Fruit fly (Drosophila melanogaster) whole organism, embryonic: Measurements from ENCODE around the gene CG13137.

Experiments
- BEAF-32 ChIP-seq: fragments of 200-800 bp; sonication (Bioruptor generic); optimal IDR thresholded peaks from 3 replicates; lab custom pipeline; 2017; ENCODE audit warnings: missing biosample characterization, missing genetic modification characterization, mild to moderate bottlenecking, moderate library complexity, missing genetic modification reagents
- BtbVII ChIP-seq: fragments of 200-800 bp; sonication (Bioruptor generic); optimal IDR thresholded peaks from 3 replicates; lab custom pipeline; 2017; ENCODE audit warnings: missing biosample characterization, mild to moderate bottlenecking, missing genetic modification characterization
- CG11456 ChIP-seq: fragments of 200-800 bp; sonication (Bioruptor generic); IDR thresholded peaks from 3 replicates; pipeline ENCODE4 v1.3.6; 2022; ENCODE audit warnings: missing biosample characterization, missing genetic modification characterization
- CG11696 ChIP-seq: fragments of 200-800 bp; sonication (Bioruptor generic); IDR thresholded peaks from 2 replicates; pipeline ENCODE4 v1.3.6; 2022; ENCODE audit warnings: missing biosample characterization, missing genetic modification characterization
- CG13424 ChIP-seq: fragments of 200-800 bp; sonication (Bioruptor generic); optimal IDR thresholded peaks from 2 replicates; lab custom pipeline; 2019; ENCODE audit warnings: missing biosample characterization, mild to moderate bottlenecking, missing genetic modification characterization, moderate library complexity
- CG13894 ChIP-seq: fragments of 200-800 bp; sonication (Bioruptor generic); optimal IDR thresholded peaks from 3 replicates; lab custom pipeline; 2018; ENCODE audit warnings: missing biosample characterization, mild to moderate bottlenecking, missing genetic modification characterization, moderate library complexity
- CG18262 ChIP-seq: fragments of 200-800 bp; optimal IDR thresholded peaks from 3 replicates; lab custom pipeline; 2019; ENCODE audit warnings: missing biosample characterization, mild to moderate bottlenecking, missing genetic modification characterization, moderate library complexity
- CG1832 ChIP-seq: fragments of 200-800 bp; sonication (Bioruptor generic); optimal IDR thresholded peaks from 2 replicates; lab custom pipeline; 2017; ENCODE audit warnings: missing biosample characterization, mild to moderate bottlenecking, missing genetic modification characterization, inconsistent platforms
- CG2120 ChIP-seq: fragments of 200-800 bp; sonication (Bioruptor generic); optimal IDR thresholded peaks from 3 replicates; lab custom pipeline; 2016; ENCODE audit warnings: missing biosample characterization, missing genetic modification characterization
- CG2199 ChIP-seq: fragments of 200-800 bp; sonication (Bioruptor generic); IDR thresholded peaks from 3 replicates; pipeline ENCODE4 v1.3.6; 2022; ENCODE audit warnings: missing biosample characterization, missing genetic modification characterization
- CG2678 ChIP-seq: fragments of 200-800 bp; sonication (Bioruptor generic); optimal IDR thresholded peaks from 3 replicates; lab custom pipeline; 2019; ENCODE audit warnings: missing biosample characterization, mild to moderate bottlenecking, missing genetic modification characterization, moderate library complexity
- CG32532 ChIP-seq: fragments of 200-800 bp; sonication (Bioruptor generic); IDR thresholded peaks from 2 replicates; pipeline ENCODE4 v1.3.6; 2022; ENCODE audit warnings: missing biosample characterization, missing genetic modification characterization
- CG32767 ChIP-seq: fragments of 200-800 bp; sonication (Bioruptor generic); IDR thresholded peaks from 2 replicates; pipeline ENCODE4 v1.3.6; 2022; ENCODE audit warnings: missing biosample characterization, missing genetic modification characterization
- CG7745 ChIP-seq: fragments of 200-800 bp; sonication (Bioruptor generic); optimal IDR thresholded peaks from 2 replicates; lab custom pipeline; 2018; ENCODE audit warnings: missing biosample characterization, mild to moderate bottlenecking, missing genetic modification characterization, moderate library complexity
- CG7839 ChIP-seq: fragments of 200-800 bp; sonication (Bioruptor generic); optimal IDR thresholded peaks from 3 replicates; lab custom pipeline; 2018; ENCODE audit warnings: missing biosample characterization, mild to moderate bottlenecking, missing genetic modification characterization, moderate library complexity
- CG7987 ChIP-seq: fragments of 200-800 bp; sonication (Bioruptor generic); optimal IDR thresholded peaks from 2 replicates; lab custom pipeline; 2018; ENCODE audit warnings: missing biosample characterization, mild to moderate bottlenecking, missing genetic modification characterization, moderate library complexity
- CG9797 ChIP-seq: fragments of 200-800 bp; sonication (Bioruptor generic); optimal IDR thresholded peaks from 3 replicates; lab custom pipeline; 2018; ENCODE audit warnings: missing biosample characterization, mild to moderate bottlenecking, missing genetic modification characterization
- CG9932 ChIP-seq: fragments of 200-800 bp; sonication (Bioruptor generic); IDR thresholded peaks from 2 replicates; pipeline ENCODE4 v1.3.6; 2022; ENCODE audit warnings: missing biosample characterization, missing genetic modification characterization
- Doc3 ChIP-seq: fragments of 200-800 bp; sonication (Bioruptor generic); IDR thresholded peaks from 3 replicates; pipeline ENCODE4 v1.3.6; 2022; ENCODE audit warnings: missing biosample characterization, missing genetic modification characterization; ENCODE audit not compliant: partially characterized antibody
- Fer3 ChIP-seq: fragments of 200-800 bp; sonication (Bioruptor generic); optimal IDR thresholded peaks from 2 replicates; lab custom pipeline; 2018; ENCODE audit warnings: missing biosample characterization, mild to moderate bottlenecking, missing genetic modification characterization, moderate library complexity
- Hey ChIP-seq: fragments of 200-800 bp; sonication (Bioruptor generic); optimal IDR thresholded peaks from 3 replicates; lab custom pipeline; 2018; ENCODE audit warnings: missing biosample characterization, mild to moderate bottlenecking, missing genetic modification characterization
- Hmr ChIP-seq: fragments of 200-800 bp; sonication (Bioruptor generic); optimal IDR thresholded peaks from 3 replicates; lab custom pipeline; 2017; ENCODE audit warnings: mild to moderate bottlenecking, missing biosample characterization, missing genetic modification reagents, missing genetic modification characterization
- Hr39 ChIP-seq: fragments of >200 bp; optimal IDR thresholded peaks from 2 replicates; lab custom pipeline; 2017
- Max ChIP-seq: fragments of 200-800 bp; sonication (Bioruptor generic); optimal IDR thresholded peaks from 2 replicates; lab custom pipeline; 2016; ENCODE audit warnings: missing biosample characterization, mild to moderate bottlenecking, missing genetic modification characterization
- Meics ChIP-seq: fragments of 200-800 bp; sonication (Bioruptor generic); optimal IDR thresholded peaks from 2 replicates; lab custom pipeline; 2017; ENCODE audit warnings: missing biosample characterization, mild to moderate bottlenecking, missing genetic modification characterization
- NK7.1 ChIP-seq: fragments of 200-800 bp; sonication (Bioruptor generic); optimal IDR thresholded peaks from 3 replicates; lab custom pipeline; 2016; ENCODE audit warnings: missing biosample characterization, missing genetic modification characterization
- Nf-YA ChIP-seq: fragments of 200-800 bp; sonication (Bioruptor generic); IDR thresholded peaks from 2 replicates; pipeline ENCODE4 v1.3.6; 2022; ENCODE audit warnings: missing biosample characterization, missing genetic modification characterization
- Side ChIP-seq: fragments of 200-800 bp; sonication (Bioruptor generic); optimal IDR thresholded peaks from 2 replicates; lab custom pipeline; 2016; ENCODE audit warnings: missing biosample characterization, missing genetic modification characterization
- Sry-δ ChIP-seq: fragments of 200-800 bp; sonication (Bioruptor generic); optimal IDR thresholded peaks from 2 replicates; lab custom pipeline; 2016; ENCODE audit warnings: missing biosample characterization, missing genetic modification characterization
- al ChIP-seq: fragments of 200-800 bp; sonication (Bioruptor generic); IDR thresholded peaks from 2 replicates; pipeline ENCODE4 v1.3.6; 2022; ENCODE audit warnings: missing biosample characterization, missing genetic modification characterization
- ase ChIP-seq: fragments of 200-800 bp; sonication (Bioruptor generic); IDR thresholded peaks from 3 replicates; pipeline ENCODE4 v1.3.6; 2022; ENCODE audit warnings: missing biosample characterization, missing genetic modification characterization
- cas ChIP-seq: fragments of 200-800 bp; sonication (Bioruptor generic); IDR thresholded peaks from 2 replicates; pipeline ENCODE4 v1.3.6; 2022; ENCODE audit warnings: missing biosample characterization, missing genetic modification characterization
- dmrt99B ChIP-seq: fragments of 200-800 bp; sonication (Bioruptor generic); optimal IDR thresholded peaks from 2 replicates; lab custom pipeline; 2018; ENCODE audit warnings: missing biosample characterization, mild to moderate bottlenecking, missing genetic modification characterization, moderate library complexity
- eve ChIP-seq, 2 experiments: fragments of >200 bp; optimal IDR thresholded peaks; 2 replicates each; lab custom pipeline; 2017; ENCODE audit warnings: missing biosample characterization in 2 of 2, missing genetic modification characterization in 2 of 2
- fd96Cb ChIP-seq: fragments of 200-800 bp; sonication (Bioruptor generic); optimal IDR thresholded peaks from 2 replicates; lab custom pipeline; 2018; ENCODE audit warnings: missing biosample characterization, mild to moderate bottlenecking, missing genetic modification characterization, moderate library complexity
- ftz-f1 ChIP-seq: fragments of 200-800 bp; sonication (Bioruptor generic); optimal IDR thresholded peaks from 2 replicates; lab custom pipeline; 2016; ENCODE audit warnings: missing biosample characterization, missing genetic modification characterization
- gcm ChIP-seq: fragments of 200-800 bp; sonication (Bioruptor generic); optimal IDR thresholded peaks from 2 replicates; lab custom pipeline; 2019; ENCODE audit warnings: missing biosample characterization, mild to moderate bottlenecking, missing genetic modification characterization, moderate library complexity
- gcm2 ChIP-seq: fragments of 200-800 bp; sonication (Bioruptor generic); optimal IDR thresholded peaks from 2 replicates; lab custom pipeline; 2016; ENCODE audit warnings: missing biosample characterization, missing genetic modification characterization
- gro ChIP-seq: fragments of 200-800 bp; sonication (Bioruptor generic); optimal IDR thresholded peaks from 2 replicates; lab custom pipeline; 2016; ENCODE audit warnings: missing biosample characterization, missing genetic modification characterization
- gsb-n ChIP-seq: fragments of 200-800 bp; sonication (Bioruptor generic); optimal IDR thresholded peaks from 3 replicates; lab custom pipeline; 2018; ENCODE audit warnings: missing biosample characterization, mild to moderate bottlenecking, missing genetic modification characterization
- hb ChIP-seq: fragments of 200-800 bp; sonication (Bioruptor generic); IDR thresholded peaks from 3 replicates; pipeline ENCODE4 v1.3.6; 2022; ENCODE audit warnings: missing biosample characterization, missing genetic modification characterization; ENCODE audit not compliant: partially characterized antibody
- jigr1 ChIP-seq: fragments of 200-800 bp; sonication (Bioruptor generic); IDR thresholded peaks from 3 replicates; pipeline ENCODE4 v1.3.6; 2022; ENCODE audit warnings: missing biosample characterization, missing genetic modification characterization
- mam ChIP-seq: fragments of 200-800 bp; sonication (Bioruptor generic); optimal IDR thresholded peaks from 3 replicates; lab custom pipeline; 2016; ENCODE audit warnings: missing biosample characterization, missing genetic modification characterization
- mld ChIP-seq: fragments of 200-800 bp; sonication (Bioruptor generic); IDR thresholded peaks from 3 replicates; pipeline ENCODE4 v1.3.6; 2022; ENCODE audit warnings: missing biosample characterization, missing genetic modification characterization; ENCODE audit not compliant: partially characterized antibody
- nom ChIP-seq: fragments of 200-800 bp; sonication (Bioruptor generic); optimal IDR thresholded peaks from 2 replicates; lab custom pipeline; 2017; ENCODE audit warnings: missing biosample characterization, missing genetic modification characterization, mild to moderate bottlenecking, moderate library complexity, missing genetic modification reagents
- prd ChIP-seq, 3 experiments: fragments of >200 bp in 2 of 3; fragments of 200-800 bp in 1 of 3; sonication (Bioruptor generic) in 1 of 3; optimal IDR thresholded peaks in 2 of 3; IDR thresholded peaks in 1 of 3; 2 replicates in 2 of 3; 3 replicates in 1 of 3; pipeline versions ENCODE4 v1.3.6 to Lab custom; 2017 to 2022; ENCODE audit warnings: missing biosample characterization in 1 of 3, missing genetic modification characterization in 1 of 3
- ro ChIP-seq: fragments of 200-800 bp; sonication (Bioruptor generic); IDR thresholded peaks from 2 replicates; pipeline ENCODE4 v1.3.6; 2022; ENCODE audit warnings: missing biosample characterization, missing genetic modification characterization
- sens ChIP-seq: fragments of 200-800 bp; sonication (Bioruptor generic); peaks from one replicate; lab custom pipeline; 2016; ENCODE audit warnings: missing biosample characterization, missing genetic modification characterization
- tgo ChIP-seq: fragments of 200-800 bp; sonication (Bioruptor generic); IDR thresholded peaks from 3 replicates; pipeline ENCODE4 v1.3.6; 2022; ENCODE audit warnings: missing biosample characterization, missing genetic modification characterization

The CG13137 gene

DNA sequence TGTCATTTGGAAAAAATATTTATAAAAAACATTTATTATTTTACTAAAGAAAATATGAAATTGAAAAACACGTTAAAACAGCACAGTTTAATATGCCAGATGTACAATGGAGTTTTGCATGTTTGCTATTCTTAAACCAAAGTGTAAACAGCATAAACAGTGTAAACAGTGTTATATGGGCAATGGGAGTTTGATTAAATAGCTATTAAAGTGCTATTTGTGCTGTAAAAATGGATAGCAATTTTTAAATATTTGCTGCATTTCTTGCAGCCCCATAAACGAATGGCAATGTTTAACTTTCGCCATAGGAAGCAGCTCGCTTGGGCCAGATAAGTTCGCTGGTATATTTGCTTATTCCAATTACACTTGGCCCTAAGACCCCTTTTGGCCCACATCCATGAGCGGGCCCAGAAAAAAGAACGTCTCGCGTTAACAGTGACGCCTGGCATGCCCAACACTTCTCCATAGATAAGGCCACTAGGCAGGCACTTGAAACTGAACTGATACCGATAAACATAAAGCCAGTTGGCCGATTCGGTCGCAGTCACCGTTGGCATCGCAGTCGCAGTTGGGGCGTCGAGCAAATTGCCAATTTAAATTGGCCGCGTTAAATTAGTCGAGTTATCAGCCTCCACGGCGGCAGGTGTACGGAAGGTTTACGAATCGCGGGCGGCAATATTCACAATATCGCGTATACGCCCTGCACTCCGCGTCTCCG lies 28.1 kb upstream of the CG13137 start, which contains the start of gene CG4839 (continued):
- TF ChIP-seq BtbVII (GFP tag; lab: Kevin White, UChicago) (peak; percentile 75), CG7987 (GFP tag; lab: Kevin White, UChicago) (peak; percentile 1), cas (GFP tag; lab: Robert Waterston, UW) (0 out of 2 replicates have a peak, but pooled peaks have one; percentile 26), NK7.1 (GFP tag; lab: Kevin White, UChicago) (no peak), jigr1 (GFP tag; lab: Robert Waterston, UW) (no peak), Sry-δ (GFP tag; lab: Kevin White, UChicago) (no peak), Fer3 (tag; lab: Kevin White, UChicago) (peak; percentile 14), Doc3 (GFP tag; lab: Robert Waterston, UW) (no peak), ro (no peak), dmrt99B (tag; lab: Kevin White, UChicago) (peak; percentile 7), Meics (GFP tag; lab: Kevin White, UChicago) (peak; percentile 20), Hey (tag; lab: Kevin White, UChicago) (peak; percentile 78), CG11696 (GFP tag; lab: Robert Waterston, UW) (no peak), fd96Cb (tag; lab: Kevin White, UChicago) (no peak), CG11456 (no peak), hb (GFP tag; lab: Robert Waterston, UW) (no peak), gcm (GFP tag; lab: Kevin White, UChicago) (no peak), Hmr (peak; percentile 1), CG9932 (GFP tag; lab: Robert Waterston, UW) (peak; percentile 43; the same call in 1 of the 2 replicates), CG2120 (peak; percentile 35), ftz-f1 (GFP tag; lab: Kevin White, UChicago) (no peak), CG32767 (GFP tag; lab: Robert Waterston, UW) (no peak), al (GFP tag; lab: Robert Waterston, UW) (no peak), prd (optimal IDR thresholded peaks at IDR 0.05; lab: Kevin White, UChicago) (no peak), prd (GFP tag; IDR thresholded peaks at IDR 0.05; lab: Robert Waterston, UW) (0 out of 3 replicates have a peak, but pooled peaks have one; percentile 16), Nf-YA (GFP tag; lab: Robert Waterston, UW) (no peak), ase (no peak), nom (GFP tag; lab: Kevin White, UChicago) (no peak), CG2199 (GFP tag; lab: Robert Waterston, UW) (peak; percentile 22; the same call in 1 of the 3 replicates), CG2678 (tag; lab: Kevin White, UChicago) (peak; percentile 27), gsb-n (tag; lab: Kevin White, UChicago) (no peak), CG7839 (tag; lab: Kevin White, UChicago) (peak; percentile 13), CG9797 (GFP tag; lab: Kevin White, UChicago) (no peak), CG7745 (tag; lab: Kevin White, UChicago) (no peak), Max (GFP tag; lab: Kevin White, UChicago) (no peak), Side (GFP tag; lab: Kevin White, UChicago) (no peak), CG1832 (GFP tag; lab: Kevin White, UChicago) (no peak), CG32532 (GFP tag; lab: Robert Waterston, UW) (peak; percentile 37; the same call in 1 of the 2 replicates), gro (peak; percentile 35), mld (GFP tag; lab: Robert Waterston, UW) (no peak), gcm2 (GFP tag; lab: Kevin White, UChicago) (no peak), sens (peak; percentile 30), Hr39 (lab: Kevin White, UChicago) (no peak), CG18262 (tag; lab: Kevin White, UChicago) (no peak), CG13894 (tag; lab: Kevin White, UChicago) (peak; percentile 3), mam (GFP tag; lab: Kevin White, UChicago) (peak; percentile 3), BEAF-32 (GFP tag; lab: Kevin White, UChicago) (no peak), tgo (GFP tag; lab: Robert Waterston, UW) (no peak), CG13424 (no peak), eve (GFP tag; optimal IDR thresholded peaks at IDR 0.05; lab: Kevin White, UChicago) (no peak)
